Worm (Caenorhabditis elegans): ENCODE results near the gene Y41D4A.7.

DNA sequence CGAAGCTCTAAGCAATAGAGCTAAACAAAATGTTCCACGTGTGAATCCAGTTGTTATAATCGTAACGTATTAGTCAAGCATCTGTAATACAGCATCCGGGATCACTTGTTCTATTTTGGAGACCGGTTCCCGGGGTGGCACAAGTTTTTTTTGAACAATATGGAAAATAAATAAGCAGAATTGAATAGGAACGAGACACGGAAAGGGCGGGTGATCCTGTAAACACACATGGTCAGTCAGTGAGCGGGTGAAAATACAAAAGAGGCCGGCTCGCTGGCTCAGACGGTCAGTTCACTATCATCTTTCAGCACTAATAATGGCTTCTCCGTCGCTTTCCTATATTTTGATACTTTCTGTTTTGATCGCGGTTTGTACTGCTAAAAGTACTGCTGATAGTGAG lies 35.5 kb downstream of the Y41D4A.7 start, which contains the start of gene K08D12.8:
- no peak for TF ChIP-seq ztf-23 (GFP tag; IDR thresholded peaks at IDR 0.05)
- TF ChIP-seq ztf-29 (GFP tag; IDR thresholded peaks at IDR 0.05) = no peak
